Worm (Caenorhabditis elegans) whole organism, L4 larva: ENCODE measurements around the gene F53B3.5.

Source experiments
- D1046.2 ChIP-seq: fragments of 200-800 bp; sonication (Bioruptor generic); IDR thresholded peaks from 2 replicates; pipeline ENCODE4 v1.3.6; 2022; ENCODE audit warnings: missing genetic modification characterization, missing compliant biosample characterization
- F37D6.2 ChIP-seq: sonication (generic microtip); optimal IDR thresholded peaks from 2 replicates; lab custom pipeline; 2016; ENCODE audit warnings: mild to moderate bottlenecking, missing genetic modification characterization, missing compliant biosample characterization
- F44E2.7 ChIP-seq: fragments of 200-800 bp; sonication (Bioruptor generic); IDR thresholded peaks from 2 replicates; pipeline ENCODE4 v2.1.2; 2022; ENCODE audit warnings: missing genetic modification characterization, missing compliant biosample characterization
- F49E8.2 ChIP-seq: sonication (generic microtip); optimal IDR thresholded peaks from 2 replicates; lab custom pipeline; 2016; ENCODE audit warnings: missing compliant biosample characterization, mild to moderate bottlenecking, missing genetic modification characterization, borderline replicate concordance
- R02D3.7 ChIP-seq: fragments of 150-350 bp; sonication (generic microtip); optimal IDR thresholded peaks from 3 replicates; lab custom pipeline; 2014; ENCODE audit warnings: missing biosample characterization, missing genetic modification characterization
- T20F7.1 ChIP-seq: fragments of 200-800 bp; sonication (Bioruptor generic); optimal IDR thresholded peaks from 2 replicates; lab custom pipeline; 2018; ENCODE audit warnings: mild to moderate bottlenecking, missing genetic modification characterization, missing compliant biosample characterization
- Y105C5A.15 ChIP-seq: fragments of 200-800 bp; sonication (Bioruptor generic); IDR thresholded peaks from 2 replicates; pipeline ENCODE4 v1.3.6; 2022; ENCODE audit warnings: missing genetic modification characterization, missing compliant biosample characterization
- Y5F2A.4 ChIP-seq: fragments of 200-800 bp; sonication (Bioruptor generic); optimal IDR thresholded peaks from 2 replicates; lab custom pipeline; 2018; ENCODE audit warnings: mild to moderate bottlenecking, missing genetic modification characterization, missing compliant biosample characterization
- ZK337.2 ChIP-seq: fragments of 200-800 bp; sonication (Bioruptor generic); IDR thresholded peaks from 2 replicates; pipeline ENCODE4 v1.3.6; 2022; ENCODE audit warnings: missing genetic modification reagents, missing genetic modification characterization, missing compliant biosample characterization
- aly-2 ChIP-seq: sonication (generic microtip); optimal IDR thresholded peaks from 2 replicates; lab custom pipeline; 2018; ENCODE audit warnings: missing biosample characterization, missing genetic modification characterization
- ceh-32 ChIP-seq: sonication (generic microtip); optimal IDR thresholded peaks from 2 replicates; lab custom pipeline; 2016; ENCODE audit warnings: mild to moderate bottlenecking, missing genetic modification characterization, missing compliant biosample characterization; ENCODE audit not compliant: poor library complexity
- ceh-44 ChIP-seq: fragments of 200-800 bp; sonication (Bioruptor generic); IDR thresholded peaks from 2 replicates; pipeline ENCODE4 v1.3.6; 2022; ENCODE audit warnings: missing genetic modification reagents, missing genetic modification characterization, missing compliant biosample characterization
- ces-1 ChIP-seq: fragments of 150-350 bp; sonication (generic microtip); optimal IDR thresholded peaks from 4 replicates; lab custom pipeline; 2014; ENCODE audit warnings: missing biosample characterization, missing genetic modification reagents, missing genetic modification characterization
- daf-12 ChIP-seq: fragments of 150-350 bp; optimal IDR thresholded peaks from 2 replicates; lab custom pipeline; 2014; ENCODE audit warnings: missing biosample characterization, missing genetic modification reagents, missing genetic modification characterization
- daf-16 ChIP-seq, 3 experiments: sonication (generic microtip); optimal IDR thresholded peaks; 2 replicates each; lab custom pipeline; 2016 to 2017; ENCODE audit warnings: missing genetic modification characterization in 3 of 3, missing genetic modification reagents in 3 of 3, mild to moderate bottlenecking in 2 of 3, missing compliant biosample characterization in 2 of 3, missing biosample characterization in 1 of 3, moderate library complexity in 1 of 3
- duxl-1 ChIP-seq: sonication (generic microtip); optimal IDR thresholded peaks from 2 replicates; lab custom pipeline; 2016; ENCODE audit warnings: mild to moderate bottlenecking, missing genetic modification characterization, moderate library complexity, missing compliant biosample characterization; ENCODE audit not compliant: poor library complexity
- dve-1 ChIP-seq: sonication (generic microtip); optimal IDR thresholded peaks from 2 replicates; lab custom pipeline; 2017; ENCODE audit warnings: antibody characterized with exemption, mild to moderate bottlenecking, missing genetic modification characterization, missing compliant biosample characterization; ENCODE audit not compliant: insufficient read depth
- egl-43 ChIP-seq: fragments of 200-800 bp; sonication (Bioruptor generic); IDR thresholded peaks from 2 replicates; pipeline ENCODE4 v1.3.6; 2022; ENCODE audit warnings: missing genetic modification reagents, missing genetic modification characterization, missing compliant biosample characterization
- fkh-10 ChIP-seq: fragments of 150-350 bp; optimal IDR thresholded peaks from 2 replicates; lab custom pipeline; 2014; ENCODE audit warnings: missing biosample characterization, missing genetic modification reagents, missing genetic modification characterization
- gei-8 ChIP-seq: fragments of 200-800 bp; sonication (Bioruptor generic); optimal IDR thresholded peaks from 2 replicates; lab custom pipeline; 2018; ENCODE audit warnings: mild to moderate bottlenecking, missing genetic modification characterization, missing compliant biosample characterization
- hif-1 ChIP-seq, 2 experiments: sonication (generic microtip); optimal IDR thresholded peaks; 2 replicates each; lab custom pipeline; 2016 to 2017; ENCODE audit warnings: missing compliant biosample characterization in 2 of 2, missing genetic modification characterization in 2 of 2, missing genetic modification reagents in 2 of 2, missing genotype in 2 of 2, mild to moderate bottlenecking in 1 of 2
- hlh-11 ChIP-seq: fragments of 200-800 bp; sonication (Bioruptor generic); optimal IDR thresholded peaks from 2 replicates; lab custom pipeline; 2018; ENCODE audit warnings: mild to moderate bottlenecking, missing genetic modification characterization, missing compliant biosample characterization
- hmg-1.1 ChIP-seq: fragments of 200-800 bp; sonication (Bioruptor generic); IDR thresholded peaks from 2 replicates; pipeline ENCODE4 v1.3.6; 2022; ENCODE audit warnings: missing genetic modification reagents, missing genetic modification characterization, missing compliant biosample characterization
- lin-29 ChIP-seq: fragments of 200-800 bp; sonication (Bioruptor generic); IDR thresholded peaks from 2 replicates; pipeline ENCODE4 v1.3.6; 2022; ENCODE audit warnings: missing genetic modification reagents, missing genetic modification characterization, missing compliant biosample characterization
- lin-39 ChIP-seq: fragments of 150-350 bp; optimal IDR thresholded peaks from 2 replicates; lab custom pipeline; 2014; ENCODE audit warnings: missing biosample characterization, missing genetic modification reagents, missing genetic modification characterization
- mdt-29 ChIP-seq: fragments of 200-800 bp; sonication (Bioruptor generic); IDR thresholded peaks from 2 replicates; pipeline ENCODE4 v1.3.6; 2022; ENCODE audit warnings: missing genetic modification reagents, missing genetic modification characterization, missing compliant biosample characterization
- mxl-3 ChIP-seq: fragments of 200-800 bp; sonication (Bioruptor generic); optimal IDR thresholded peaks from 2 replicates; lab custom pipeline; 2018; ENCODE audit warnings: mild to moderate bottlenecking, missing genetic modification characterization, missing compliant biosample characterization
- nhr-102 ChIP-seq: sonication (generic microtip); optimal IDR thresholded peaks from 2 replicates; lab custom pipeline; 2016; ENCODE audit warnings: mild to moderate bottlenecking, missing genetic modification characterization, moderate library complexity, missing compliant biosample characterization
- nhr-11 ChIP-seq: fragments of 150-350 bp; optimal IDR thresholded peaks from 2 replicates; lab custom pipeline; 2014; ENCODE audit warnings: missing biosample characterization, missing genetic modification characterization
- nhr-237 ChIP-seq: sonication (generic microtip); optimal IDR thresholded peaks from 2 replicates; lab custom pipeline; 2017; ENCODE audit warnings: missing biosample characterization, missing genetic modification characterization
- nhr-25 ChIP-seq: sonication (generic microtip); optimal IDR thresholded peaks from 2 replicates; lab custom pipeline; 2017; ENCODE audit warnings: missing genetic modification characterization, mild to moderate bottlenecking, missing compliant biosample characterization, antibody characterized with exemption, moderate library complexity, borderline replicate concordance; ENCODE audit not compliant: insufficient read depth
- nhr-28 ChIP-seq: fragments of 150-350 bp; optimal IDR thresholded peaks from 2 replicates; lab custom pipeline; 2014; ENCODE audit warnings: missing biosample characterization, missing genetic modification characterization
- nhr-48 ChIP-seq: sonication (generic microtip); optimal IDR thresholded peaks from 2 replicates; lab custom pipeline; 2016; ENCODE audit warnings: mild to moderate bottlenecking, missing genetic modification characterization, missing compliant biosample characterization
- pha-4 ChIP-seq, 2 experiments: fragments of 150-350 bp in 1 of 2; fragments of 200-800 bp in 1 of 2; sonication (Bioruptor generic) in 1 of 2; IDR thresholded peaks in 1 of 2; optimal IDR thresholded peaks in 1 of 2; 2 replicates each; pipeline versions ENCODE4 v1.3.6 to Lab custom; 2014 to 2022; ENCODE audit warnings: missing genetic modification characterization in 2 of 2, missing genetic modification reagents in 2 of 2, missing biosample characterization in 1 of 2, missing compliant biosample characterization in 1 of 2
- php-3 ChIP-seq: fragments of 200-800 bp; sonication (Bioruptor generic); IDR thresholded peaks from 2 replicates; pipeline ENCODE4 v1.3.6; 2022; ENCODE audit warnings: missing genetic modification reagents, missing genetic modification characterization, missing compliant biosample characterization
- pqm-1 ChIP-seq: sonication (generic microtip); optimal IDR thresholded peaks from 2 replicates; lab custom pipeline; 2017; ENCODE audit warnings: missing biosample characterization, missing genetic modification characterization
- rbr-2 ChIP-seq: sonication (generic microtip); optimal IDR thresholded peaks from 2 replicates; lab custom pipeline; 2016; ENCODE audit warnings: missing genotype, missing genetic modification characterization, missing compliant biosample characterization
- saeg-2 ChIP-seq: fragments of 200-800 bp; sonication (Bioruptor generic); IDR thresholded peaks from 2 replicates; pipeline ENCODE4 v1.3.6; 2022; ENCODE audit warnings: missing genetic modification reagents, missing genetic modification characterization, missing compliant biosample characterization
- set-16 ChIP-seq: fragments of 200-800 bp; sonication (Bioruptor generic); IDR thresholded peaks from 2 replicates; pipeline ENCODE4 v1.3.6; 2022; ENCODE audit warnings: missing genetic modification reagents, missing genetic modification characterization, missing compliant biosample characterization
- skn-1 ChIP-seq: fragments of 150-350 bp; optimal IDR thresholded peaks from 2 replicates; lab custom pipeline; 2014; ENCODE audit warnings: missing biosample characterization, missing genetic modification characterization
- spr-1 ChIP-seq: sonication (generic microtip); optimal IDR thresholded peaks from 2 replicates; lab custom pipeline; 2016; ENCODE audit warnings: mild to moderate bottlenecking, missing genetic modification characterization, missing compliant biosample characterization
- spr-3 ChIP-seq: fragments of 200-800 bp; sonication (Bioruptor generic); optimal IDR thresholded peaks from 2 replicates; lab custom pipeline; 2018; ENCODE audit warnings: mild to moderate bottlenecking, missing genetic modification characterization, missing compliant biosample characterization
- tag-97 ChIP-seq: fragments of 200-800 bp; sonication (Bioruptor generic); IDR thresholded peaks from 2 replicates; pipeline ENCODE4 v1.3.6; 2022; ENCODE audit warnings: missing genetic modification characterization, missing compliant biosample characterization
- unc-130 ChIP-seq: sonication (generic microtip); optimal IDR thresholded peaks from 2 replicates; lab custom pipeline; 2016; ENCODE audit warnings: missing genetic modification reagents, missing genetic modification characterization, missing compliant biosample characterization
- unc-39 ChIP-seq: sonication (generic microtip); optimal IDR thresholded peaks from 2 replicates; lab custom pipeline; 2017; ENCODE audit warnings: missing biosample characterization, missing genetic modification characterization
- zag-1 ChIP-seq: fragments of 150-350 bp; optimal IDR thresholded peaks from 2 replicates; lab custom pipeline; 2014; ENCODE audit warnings: missing biosample characterization, missing genetic modification characterization
- zfp-3 ChIP-seq: fragments of 200-800 bp; sonication (Bioruptor generic); conservative IDR thresholded peaks from 2 replicates; pipeline ENCODE4 v1.3.6; 2022; ENCODE audit warnings: missing genetic modification reagents, missing genetic modification characterization, missing compliant biosample characterization
- zip-11 ChIP-seq: fragments of 200-800 bp; sonication (Bioruptor generic); IDR thresholded peaks from 2 replicates; pipeline ENCODE4 v1.3.6; 2022; ENCODE audit warnings: missing genetic modification characterization, missing compliant biosample characterization
- zip-2 ChIP-seq: fragments of 150-350 bp; optimal IDR thresholded peaks from 2 replicates; lab custom pipeline; 2014; ENCODE audit warnings: missing biosample characterization, missing genetic modification characterization

The F53B3.5 gene

DNA sequence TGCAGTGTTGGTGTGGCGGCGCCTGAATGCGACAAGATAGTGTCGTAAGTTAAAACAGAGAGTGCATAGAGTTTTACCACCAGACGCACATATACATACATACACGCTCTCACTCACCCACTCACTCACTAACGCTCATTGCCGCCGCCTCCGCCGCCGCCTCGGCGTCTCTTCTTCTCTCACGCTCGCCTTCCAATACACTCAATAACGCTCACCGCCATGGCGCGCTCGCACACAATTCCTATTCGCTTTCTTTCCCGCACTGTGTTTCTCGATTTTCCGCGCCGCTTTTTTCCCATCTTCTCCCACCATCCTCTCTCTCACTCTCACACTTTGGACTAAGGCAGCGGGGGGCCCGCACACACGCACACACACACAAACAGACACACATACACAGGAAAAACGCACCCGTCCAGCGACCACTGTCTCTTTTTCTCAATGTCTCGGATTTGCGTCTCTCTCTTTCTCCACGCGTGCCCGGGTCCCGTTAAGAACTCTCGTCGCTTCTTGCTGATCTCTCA is 26.9 kb downstream of the F53B3.5 start, which contains the start of gene kin-29 (continued):
- TF ChIP-seq pha-4 (GFP tag; IDR thresholded peaks at IDR 0.05; lab: Robert Waterston, UW), result peak; percentile 72
- no peak for TF ChIP-seq pha-4 (tag; optimal IDR thresholded peaks at IDR 0.05; lab: Kevin White, UChicago)
- TF ChIP-seq nhr-237, result peak; percentile 8
- TF ChIP-seq F37D6.2 (tag; lab: Kevin White, UChicago), result peak; percentile 84
- TF ChIP-seq egl-43 (GFP tag; lab: Robert Waterston, UW), result peak; percentile 82
- TF ChIP-seq Y105C5A.15, result no peak
- TF ChIP-seq aly-2 (tag; lab: Kevin White, UChicago), result no peak
- no peak for TF ChIP-seq zip-11 (GFP tag; lab: Robert Waterston, UW)
- TF ChIP-seq T20F7.1 (GFP tag; lab: Kevin White, UChicago), result peak; percentile 57
- TF ChIP-seq nhr-28, result peak; percentile 89
- TF ChIP-seq R02D3.7 (tag; lab: Kevin White, UChicago), result no peak
- peak; percentile 46 for TF ChIP-seq ceh-32 (tag; lab: Kevin White, UChicago)
- TF ChIP-seq F44E2.7 (GFP tag; lab: Robert Waterston, UW), result no peak
- no peak for TF ChIP-seq daf-12 (tag; lab: Kevin White, UChicago)
- 0 out of 2 replicates have a peak, but pooled peaks have one; percentile 40 for TF ChIP-seq saeg-2 (GFP tag; lab: Robert Waterston, UW)
- TF ChIP-seq ZK337.2, result no peak
- no peak for TF ChIP-seq mdt-29 (GFP tag; lab: Robert Waterston, UW)
- peak; percentile 92 for TF ChIP-seq set-16
- TF ChIP-seq skn-1, result no peak
- TF ChIP-seq spr-1 (tag; lab: Kevin White, UChicago), result peak; percentile 80
- TF ChIP-seq unc-130 (GFP tag; lab: Kevin White, UChicago), result no peak
- peak; percentile 95 for TF ChIP-seq hlh-11 (tag; lab: Kevin White, UChicago)
- TF ChIP-seq rbr-2 (tag; lab: Kevin White, UChicago), result peak; percentile 95
- peak; percentile 77 for TF ChIP-seq nhr-11 (tag; lab: Kevin White, UChicago)
- peak; percentile 80 for TF ChIP-seq nhr-48
- TF ChIP-seq gei-8 (GFP tag; lab: Kevin White, UChicago), result peak; percentile 42
- TF ChIP-seq daf-16 (GFP tag; optimal IDR thresholded peaks at IDR 0.05; lab: Kevin White, UChicago), result peak; percentile 68 to 79
- peak; percentile 79 for TF ChIP-seq daf-16 (tag; optimal IDR thresholded peaks at IDR 0.05; lab: Kevin White, UChicago)
- peak; percentile 53 for TF ChIP-seq duxl-1 (tag; lab: Kevin White, UChicago)
- peak; percentile 61 for TF ChIP-seq php-3 (GFP tag; lab: Robert Waterston, UW)
- TF ChIP-seq D1046.2, result no peak
- TF ChIP-seq nhr-25 (tag; lab: Kevin White, UChicago), result peak; percentile 87
- TF ChIP-seq pqm-1 (tag; lab: Kevin White, UChicago), result peak; percentile 24
- peak; percentile 95 for TF ChIP-seq hmg-1.1 (GFP tag; lab: Robert Waterston, UW)
- TF ChIP-seq dve-1 (tag; lab: Kevin White, UChicago), result peak; percentile 93
- TF ChIP-seq tag-97 (GFP tag; lab: Robert Waterston, UW), result no peak
- TF ChIP-seq Y5F2A.4 (GFP tag; lab: Kevin White, UChicago), result no peak
- no peak for TF ChIP-seq zfp-3 (GFP tag; lab: Robert Waterston, UW)
- TF ChIP-seq hif-1 (tag; optimal IDR thresholded peaks at IDR 0.05; lab: Kevin White, UChicago), result peak; percentile 45 to 90
- TF ChIP-seq spr-3, result peak; percentile 34
- TF ChIP-seq nhr-102 (tag; lab: Kevin White, UChicago), result peak; percentile 64
- no peak for TF ChIP-seq lin-29 (GFP tag; lab: Robert Waterston, UW)
- TF ChIP-seq fkh-10 (GFP tag; lab: Kevin White, UChicago), result peak; percentile 93
- TF ChIP-seq ces-1 (GFP tag; lab: Kevin White, UChicago), result no peak
- no peak for TF ChIP-seq unc-39 (tag; lab: Kevin White, UChicago)
- TF ChIP-seq ceh-44 (GFP tag; lab: Robert Waterston, UW), result no peak
- TF ChIP-seq zip-2, result peak; percentile 44
- TF ChIP-seq lin-39 (tag; lab: Kevin White, UChicago), result no peak
- TF ChIP-seq zag-1 (tag; lab: Kevin White, UChicago), result no peak
- peak; percentile 85 for TF ChIP-seq mxl-3 (GFP tag; lab: Kevin White, UChicago)
- no peak for TF ChIP-seq F49E8.2 (tag; lab: Kevin White, UChicago)
